Worm (Caenorhabditis elegans) whole organism, L3 larva: ENCODE data around the gene bath-10.

ENCODE experiments used
- R02D3.7 ChIP-seq: fragments of 150-350 bp; optimal IDR thresholded peaks from 2 replicates; lab custom pipeline; 2014; ENCODE audit warnings: missing biosample characterization, missing genetic modification characterization
- ZK546.5 ChIP-seq: sonication (generic microtip); optimal IDR thresholded peaks from 2 replicates; lab custom pipeline; 2017; ENCODE audit warnings: missing biosample characterization, missing genetic modification characterization
- aly-2 ChIP-seq: fragments of 150-350 bp; optimal IDR thresholded peaks from 2 replicates; lab custom pipeline; 2014; ENCODE audit warnings: missing biosample characterization, missing genetic modification characterization
- ama-1 ChIP-seq: fragments of 150-350 bp; optimal IDR thresholded peaks from 2 replicates; lab custom pipeline; 2018
- ceh-16 ChIP-seq: sonication (generic microtip); optimal IDR thresholded peaks from 2 replicates; lab custom pipeline; 2017; ENCODE audit warnings: missing biosample characterization, missing genetic modification characterization
- ceh-28 ChIP-seq: fragments of 150-350 bp; optimal IDR thresholded peaks from 2 replicates; lab custom pipeline; 2014; ENCODE audit warnings: missing biosample characterization, missing genetic modification reagents, missing genetic modification characterization
- ceh-82 ChIP-seq: fragments of 150-350 bp; optimal IDR thresholded peaks from 2 replicates; lab custom pipeline; 2014; ENCODE audit warnings: missing biosample characterization, missing genetic modification characterization
- daf-12 ChIP-seq: fragments of 150-350 bp; optimal IDR thresholded peaks from 2 replicates; lab custom pipeline; 2014; ENCODE audit warnings: missing biosample characterization, missing genetic modification reagents, missing genetic modification characterization
- egl-27 ChIP-seq: sonication (generic microtip); optimal IDR thresholded peaks from 4 replicates; lab custom pipeline; 2017; ENCODE audit warnings: missing biosample characterization, missing genetic modification reagents, missing genetic modification characterization
- egl-5 ChIP-seq: fragments of 150-350 bp; optimal IDR thresholded peaks from 2 replicates; lab custom pipeline; 2017; ENCODE audit warnings: missing biosample characterization, missing genetic modification reagents, missing genetic modification characterization, inconsistent platforms
- elt-2 ChIP-seq: sonication (generic microtip); optimal IDR thresholded peaks from 2 replicates; lab custom pipeline; 2016; ENCODE audit warnings: missing genetic modification reagents, mild to moderate bottlenecking, missing genetic modification characterization, missing compliant biosample characterization
- elt-3 ChIP-seq, 3 experiments: fragments of 150-350 bp in 1 of 3; sonication (generic microtip) in 2 of 3; optimal IDR thresholded peaks; 2 replicates in 2 of 3; 4 replicates in 1 of 3; lab custom pipeline; 2014 to 2017; ENCODE audit warnings: missing biosample characterization in 3 of 3, missing genetic modification characterization in 3 of 3
- eor-1 ChIP-seq, 2 experiments: fragments of 150-350 bp; optimal IDR thresholded peaks; 2 replicates each; lab custom pipeline; 2014 to 2018; ENCODE audit warnings: missing biosample characterization in 2 of 2, missing genetic modification characterization in 2 of 2
- fos-1 ChIP-seq: fragments of 150-350 bp; optimal IDR thresholded peaks from 2 replicates; lab custom pipeline; 2014; ENCODE audit warnings: missing biosample characterization, missing genetic modification characterization
- hmg-11 ChIP-seq: sonication (generic microtip); optimal IDR thresholded peaks from 2 replicates; lab custom pipeline; 2016; ENCODE audit warnings: missing genetic modification characterization, missing compliant biosample characterization
- jun-1 ChIP-seq: fragments of 150-350 bp; optimal IDR thresholded peaks from 2 replicates; lab custom pipeline; 2014; ENCODE audit warnings: missing biosample characterization, missing genetic modification reagents, missing genetic modification characterization
- lin-15B ChIP-seq: fragments of 150-350 bp; optimal IDR thresholded peaks from 2 replicates; lab custom pipeline; 2014; ENCODE audit warnings: missing biosample characterization, missing genetic modification characterization
- lin-39 ChIP-seq: fragments of 150-350 bp; optimal IDR thresholded peaks from 2 replicates; lab custom pipeline; 2018; ENCODE audit warnings: missing biosample characterization, missing genetic modification reagents, missing genetic modification characterization
- lsy-12 ChIP-seq: sonication (generic microtip); optimal IDR thresholded peaks from 2 replicates; lab custom pipeline; 2016; ENCODE audit warnings: mild to moderate bottlenecking, missing genetic modification characterization, missing compliant biosample characterization
- mdl-1 ChIP-seq: fragments of 150-350 bp; optimal IDR thresholded peaks from 2 replicates; lab custom pipeline; 2014; ENCODE audit warnings: missing biosample characterization, missing genetic modification characterization
- mml-1 ChIP-seq: fragments of 150-350 bp; sonication (generic microtip); optimal IDR thresholded peaks from 3 replicates; lab custom pipeline; 2014; ENCODE audit warnings: missing biosample characterization, missing genetic modification characterization
- nfya-1 ChIP-seq: sonication (generic microtip); optimal IDR thresholded peaks from 2 replicates; lab custom pipeline; 2017; ENCODE audit warnings: missing genetic modification characterization, mild to moderate bottlenecking, missing compliant biosample characterization, antibody characterized with exemption, moderate library complexity; ENCODE audit not compliant: insufficient read depth
- nhr-12 ChIP-seq: fragments of 150-350 bp; optimal IDR thresholded peaks from 2 replicates; lab custom pipeline; 2014; ENCODE audit warnings: missing biosample characterization, missing genetic modification characterization
- nhr-23 ChIP-seq: fragments of 150-350 bp; optimal IDR thresholded peaks from 2 replicates; lab custom pipeline; 2014; ENCODE audit warnings: missing biosample characterization, missing genetic modification reagents, missing genetic modification characterization
- nhr-237 ChIP-seq: fragments of 150-350 bp; optimal IDR thresholded peaks from 2 replicates; lab custom pipeline; 2014; ENCODE audit warnings: missing biosample characterization, missing genetic modification characterization
- nhr-25 ChIP-seq: sonication (generic microtip); optimal IDR thresholded peaks from 2 replicates; lab custom pipeline; 2017; ENCODE audit warnings: missing biosample characterization, missing genetic modification characterization
- nhr-28 ChIP-seq: fragments of 150-350 bp; optimal IDR thresholded peaks from 2 replicates; lab custom pipeline; 2014; ENCODE audit warnings: missing biosample characterization, missing genetic modification characterization
- nhr-76 ChIP-seq: fragments of 150-350 bp; sonication (generic microtip); optimal IDR thresholded peaks from 5 replicates; lab custom pipeline; 2014; ENCODE audit warnings: missing biosample characterization, missing genetic modification characterization
- pha-4 ChIP-seq: fragments of 150-350 bp; optimal IDR thresholded peaks from 2 replicates; lab custom pipeline; 2014; ENCODE audit warnings: missing biosample characterization, missing genetic modification reagents, missing genetic modification characterization
- pqm-1 ChIP-seq: fragments of 150-350 bp; optimal IDR thresholded peaks from 2 replicates; lab custom pipeline; 2017; ENCODE audit warnings: missing biosample characterization, missing genetic modification characterization, inconsistent platforms
- sea-2 ChIP-seq: fragments of 150-350 bp; sonication (generic microtip); optimal IDR thresholded peaks from 4 replicates; lab custom pipeline; 2014; ENCODE audit warnings: missing biosample characterization, missing genetic modification reagents, missing genetic modification characterization
- skn-1 ChIP-seq: fragments of 150-350 bp; optimal IDR thresholded peaks from 2 replicates; lab custom pipeline; 2014; ENCODE audit warnings: missing biosample characterization, missing genetic modification characterization
- tbx-2 ChIP-seq: sonication (generic microtip); optimal IDR thresholded peaks from 2 replicates; lab custom pipeline; 2016; ENCODE audit warnings: mild to moderate bottlenecking, missing genetic modification characterization, missing compliant biosample characterization
- unc-62 ChIP-seq: fragments of 150-350 bp; sonication (generic microtip); optimal IDR thresholded peaks from 4 replicates; lab custom pipeline; 2014; ENCODE audit warnings: missing biosample characterization, missing genetic modification reagents, missing genetic modification characterization
- ztf-11 ChIP-seq: fragments of 150-350 bp; optimal IDR thresholded peaks from 2 replicates; lab custom pipeline; 2014; ENCODE audit warnings: missing biosample characterization, missing genetic modification characterization
- ztf-4 ChIP-seq: fragments of 150-350 bp; optimal IDR thresholded peaks from 2 replicates; lab custom pipeline; 2014; ENCODE audit warnings: missing biosample characterization, missing genetic modification characterization

The bath-10 gene

DNA sequence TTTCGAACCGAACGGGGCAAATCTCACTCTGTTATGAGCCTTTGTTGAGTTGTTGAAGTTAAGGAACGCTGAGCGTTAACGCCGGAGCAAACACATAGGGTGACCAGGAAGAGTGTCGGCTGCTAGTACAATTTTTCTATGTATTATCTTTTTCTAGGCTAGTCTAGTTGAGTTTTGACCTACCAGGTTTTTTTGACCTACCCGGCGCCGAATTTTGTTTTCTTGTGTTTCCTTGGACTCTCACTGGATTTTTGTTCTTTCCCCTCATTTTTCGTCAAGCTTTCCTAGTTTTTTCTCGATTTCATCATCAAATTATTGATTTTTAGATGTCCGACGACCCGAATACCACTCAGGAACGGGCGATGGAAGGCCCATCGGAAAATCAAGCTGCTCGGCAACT is 6.6 kb downstream of the bath-10 start, which contains the start of gene T06D4.1:
Gene T06D4.1, plus strand, starts transcription at position 321 of the 400 bp plus-strand sequence.
- TF ChIP-seq ceh-82 (tag; lab: Kevin White, UChicago) (no peak), ceh-28 (tag; lab: Kevin White, UChicago) (no peak), hmg-11 (no peak), ztf-11 (no peak)

DNA sequence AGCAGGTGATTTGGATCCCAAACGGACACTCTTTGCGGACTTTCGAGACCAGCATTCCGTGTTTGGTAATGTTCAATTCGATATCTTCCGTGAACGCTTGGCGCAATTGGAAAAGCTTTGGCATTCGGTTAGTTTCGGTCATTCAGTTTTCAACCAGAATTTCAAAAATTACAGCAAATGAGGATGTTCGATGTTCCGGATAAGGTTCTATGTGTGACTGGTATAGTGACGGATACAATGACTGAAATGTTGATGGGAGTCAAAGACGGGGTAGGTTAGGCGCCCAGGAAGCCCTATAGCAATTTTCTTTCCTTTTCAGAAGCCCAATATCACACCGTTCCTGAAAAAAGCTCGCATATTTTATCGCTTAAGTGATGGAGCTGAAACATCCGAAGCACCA is 8.2 kb downstream of the bath-10 start:
- TF ChIP-seq nfya-1 (no peak), lsy-12 (tag; lab: Kevin White, UChicago) (no peak), mdl-1 (tag; lab: Kevin White, UChicago) (no peak), elt-2 (no peak), daf-12 (no peak), nhr-12 (tag; lab: Kevin White, UChicago) (no peak), ZK546.5 (tag; lab: Kevin White, UChicago) (no peak), nhr-28 (no peak)

DNA sequence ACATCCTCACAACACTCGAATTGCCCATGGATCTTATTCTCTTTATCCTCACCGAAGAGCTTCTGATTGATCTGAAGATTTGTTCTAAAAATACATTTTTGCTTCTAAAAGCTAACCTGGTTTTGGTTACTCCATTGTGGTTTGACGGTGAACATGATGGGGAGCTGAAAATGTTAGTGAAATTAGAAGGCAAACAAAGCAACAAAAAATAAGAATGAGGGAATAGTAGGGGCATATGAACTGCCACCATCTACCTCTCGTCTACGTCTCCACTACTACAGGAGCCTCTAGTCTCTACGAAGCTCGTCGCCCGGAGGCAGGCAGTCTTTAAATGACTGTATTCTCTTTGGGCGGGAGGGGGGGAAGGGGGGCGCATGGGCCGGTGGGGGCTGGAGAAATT is 10.9 kb downstream of the bath-10 start, which contains the start of gene T06D4.2:
Gene T06D4.2, minus strand, starts transcription at position 170 of the 400 bp plus-strand sequence.
- TF ChIP-seq tbx-2 (tag; lab: Kevin White, UChicago), result no peak
- no peak for TF ChIP-seq aly-2
- no peak for TF ChIP-seq pha-4 (tag; lab: Kevin White, UChicago)
- TF ChIP-seq lin-39, result no peak
- TF ChIP-seq ztf-11, result no peak
- no peak for TF ChIP-seq elt-2
- TF ChIP-seq nhr-28, result no peak
- TF ChIP-seq nhr-237 (tag; lab: Kevin White, UChicago), result no peak
- TF ChIP-seq lin-15B (tag; lab: Kevin White, UChicago), result no peak
- no peak for TF ChIP-seq R02D3.7 (tag; lab: Kevin White, UChicago)
- no peak for TF ChIP-seq ceh-28 (tag; lab: Kevin White, UChicago)
- TF ChIP-seq egl-27 (tag; lab: Kevin White, UChicago), result no peak

DNA sequence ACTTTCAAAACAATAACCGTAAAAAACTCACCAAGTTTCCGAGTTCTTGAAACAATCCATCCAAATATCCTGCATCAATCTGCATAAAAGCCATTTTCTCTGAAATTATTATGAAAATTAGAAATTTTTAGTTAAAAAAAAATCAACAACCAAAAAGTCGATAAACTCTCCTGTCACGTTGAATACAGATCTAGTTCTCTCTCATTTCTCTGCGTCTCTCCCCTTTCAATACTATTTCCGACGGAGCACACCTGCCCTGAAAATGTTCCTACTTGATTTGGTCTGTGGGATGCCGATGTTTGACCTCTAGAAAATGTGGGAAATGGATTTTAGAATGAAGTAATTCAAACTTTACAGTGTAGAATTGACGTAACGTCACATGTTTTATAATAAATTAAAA is 12.6 kb downstream of the bath-10 start, which contains the start of gene T06D4.6:
Gene T06D4.6, minus strand, starts transcription at position 101 of the 400 bp plus-strand sequence.
- TF ChIP-seq jun-1, result no peak
- TF ChIP-seq ceh-16 (tag; lab: Kevin White, UChicago), result no peak
- no peak for TF ChIP-seq nhr-237 (tag; lab: Kevin White, UChicago)
- TF ChIP-seq ceh-28 (tag; lab: Kevin White, UChicago), result no peak
- no peak for TF ChIP-seq ZK546.5 (tag; lab: Kevin White, UChicago)
- no peak for TF ChIP-seq skn-1
- no peak for TF ChIP-seq nhr-23 (tag; lab: Kevin White, UChicago)
- TF ChIP-seq ama-1, result no peak
- no peak for TF ChIP-seq mdl-1 (tag; lab: Kevin White, UChicago)
- TF ChIP-seq ztf-4, result no peak
- TF ChIP-seq fos-1 (tag; lab: Kevin White, UChicago), result no peak
- TF ChIP-seq lsy-12 (tag; lab: Kevin White, UChicago), result no peak

DNA sequence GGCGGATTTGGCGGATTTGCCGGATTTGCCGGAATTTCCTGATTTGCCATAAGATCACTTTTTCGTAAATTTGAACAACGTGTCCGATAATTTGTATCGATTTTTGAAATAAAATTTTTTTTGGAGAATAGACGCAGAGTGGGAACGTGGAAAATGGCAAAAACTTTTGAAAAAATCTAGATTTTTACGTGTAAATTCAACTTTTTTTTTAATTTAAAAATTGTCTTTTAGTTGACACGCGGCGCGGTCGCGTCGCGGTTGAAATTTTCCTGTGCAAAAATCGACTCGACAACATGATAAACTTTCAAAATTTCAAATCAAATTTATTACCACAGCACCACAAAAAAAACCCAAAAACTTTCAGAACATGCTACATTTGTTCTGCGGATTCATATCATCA is 20.6 kb downstream of the bath-10 start, which contains the start of gene nep-20:
Gene nep-20, minus strand, starts transcription at position 101 of the 400 bp plus-strand sequence.
- TF ChIP-seq eor-1 (tag; optimal IDR thresholded peaks at IDR 0.05; lab: Kevin White, UChicago), result no peak
- TF ChIP-seq jun-1, result no peak
- no peak for TF ChIP-seq sea-2 (GFP tag; lab: Kevin White, UChicago)
- TF ChIP-seq ztf-11, result no peak
- no peak for TF ChIP-seq mdl-1 (tag; lab: Kevin White, UChicago)
- TF ChIP-seq unc-62 (GFP tag; lab: Kevin White, UChicago), result no peak
- no peak for TF ChIP-seq ceh-82 (tag; lab: Kevin White, UChicago)
- no peak for TF ChIP-seq mml-1 (tag; lab: Kevin White, UChicago)
- no peak for TF ChIP-seq ZK546.5 (tag; lab: Kevin White, UChicago)
- TF ChIP-seq tbx-2 (tag; lab: Kevin White, UChicago), result no peak
- no peak for TF ChIP-seq nhr-28
- no peak for TF ChIP-seq pqm-1 (tag; lab: Kevin White, UChicago)
- TF ChIP-seq elt-2, result no peak
- TF ChIP-seq nhr-12 (tag; lab: Kevin White, UChicago), result no peak
- no peak for TF ChIP-seq ceh-16 (tag; lab: Kevin White, UChicago)
- no peak for TF ChIP-seq hmg-11

DNA sequence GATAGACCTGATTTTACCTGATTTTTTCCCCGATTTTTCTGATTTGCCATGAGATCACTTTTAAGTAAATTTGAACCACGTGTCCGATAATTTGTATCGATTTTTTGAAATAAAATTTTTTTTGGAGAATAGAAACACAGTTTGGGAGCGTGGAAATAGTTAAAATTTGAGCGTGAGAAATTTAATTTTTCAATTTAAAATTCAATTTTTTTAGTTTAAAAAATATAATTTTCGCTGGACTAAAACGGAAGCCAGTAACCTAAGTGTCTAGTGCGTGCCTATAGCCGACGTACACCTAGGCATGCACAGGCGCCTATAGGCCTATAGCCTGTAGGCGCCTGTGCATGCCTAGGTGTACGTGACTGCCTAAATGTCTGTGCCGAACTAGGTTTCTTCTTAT is 24.3 kb downstream of the bath-10 start, which contains the start of gene nep-9:
Gene nep-9, minus strand, starts transcription at position 101 of the 400 bp plus-strand sequence.
- TF ChIP-seq egl-27 (tag; lab: Kevin White, UChicago), result no peak
- TF ChIP-seq egl-5 (tag; lab: Kevin White, UChicago), result no peak
- no peak for TF ChIP-seq daf-12
- TF ChIP-seq lin-15B (tag; lab: Kevin White, UChicago), result no peak
- TF ChIP-seq nhr-25 (tag; lab: Kevin White, UChicago), result no peak
- TF ChIP-seq hmg-11, result no peak
- no peak for TF ChIP-seq nhr-28
- no peak for TF ChIP-seq nhr-76 (tag; lab: Kevin White, UChicago)
- no peak for TF ChIP-seq R02D3.7 (tag; lab: Kevin White, UChicago)
- no peak for TF ChIP-seq elt-3 (tag; optimal IDR thresholded peaks at IDR 0.05; lab: Kevin White, UChicago)
- no peak for TF ChIP-seq ceh-28 (tag; lab: Kevin White, UChicago)
- TF ChIP-seq sea-2 (GFP tag; lab: Kevin White, UChicago), result no peak
- TF ChIP-seq lsy-12 (tag; lab: Kevin White, UChicago), result no peak
- TF ChIP-seq nhr-237 (tag; lab: Kevin White, UChicago), result no peak
- TF ChIP-seq lin-39, result no peak
- TF ChIP-seq skn-1, result no peak
- no peak for TF ChIP-seq ama-1
- TF ChIP-seq unc-62 (GFP tag; lab: Kevin White, UChicago), result no peak
